Worm (Caenorhabditis elegans) whole organism, L2 larva: Measurements from ENCODE around the gene cwn-1.

Source experiments
- alr-1 ChIP-seq: fragments of 150-350 bp; optimal IDR thresholded peaks from 2 replicates; lab custom pipeline; 2014; ENCODE audit warnings: missing biosample characterization, missing genetic modification characterization
- blmp-1 ChIP-seq: sonication (generic microtip); optimal IDR thresholded peaks from 2 replicates; lab custom pipeline; 2017; ENCODE audit warnings: missing genetic modification characterization, mild to moderate bottlenecking, missing compliant biosample characterization, antibody characterized with exemption, moderate library complexity; ENCODE audit not compliant: insufficient read depth
- lin-13 ChIP-seq: fragments of 150-350 bp; optimal IDR thresholded peaks from 2 replicates; lab custom pipeline; 2014; ENCODE audit warnings: missing biosample characterization, missing genetic modification reagents, missing genetic modification characterization
- nhr-6 ChIP-seq: fragments of 150-350 bp; optimal IDR thresholded peaks from 2 replicates; lab custom pipeline; 2014; ENCODE audit warnings: missing biosample characterization, missing genetic modification characterization
- sem-4 ChIP-seq: fragments of 150-350 bp; optimal IDR thresholded peaks from 2 replicates; lab custom pipeline; 2014; ENCODE audit warnings: missing biosample characterization, missing genetic modification reagents, missing genetic modification characterization
- skn-1 ChIP-seq: sonication (generic microtip); optimal IDR thresholded peaks from 2 replicates; lab custom pipeline; 2017; ENCODE audit warnings: missing biosample characterization, missing genetic modification characterization
- sma-9 ChIP-seq, 2 experiments: fragments of 150-350 bp in 1 of 2; sonication (generic microtip) in 1 of 2; optimal IDR thresholded peaks; 2 replicates each; lab custom pipeline; 2014 to 2016; ENCODE audit warnings: missing genetic modification characterization in 2 of 2, mild to moderate bottlenecking in 1 of 2, missing biosample characterization in 1 of 2, missing compliant biosample characterization in 1 of 2, missing genetic modification reagents in 1 of 2, moderate library complexity in 1 of 2
- zag-1 ChIP-seq: fragments of 150-350 bp; optimal IDR thresholded peaks from 2 replicates; lab custom pipeline; 2014; ENCODE audit warnings: missing biosample characterization, missing genetic modification characterization

ce11 chrII:129770-130169 lies 3.6 kb downstream of the cwn-1 start:
- TF ChIP-seq sma-9 (GFP tag; optimal IDR thresholded peaks at IDR 0.05; lab: Kevin White, UChicago), result no peak
- no peak for TF ChIP-seq sma-9 (tag; optimal IDR thresholded peaks at IDR 0.05; lab: Kevin White, UChicago)
- TF ChIP-seq lin-13 (GFP tag; lab: Kevin White, UChicago), result no peak
- no peak for TF ChIP-seq nhr-6
- no peak for TF ChIP-seq zag-1 (tag; lab: Kevin White, UChicago)
- no peak for TF ChIP-seq blmp-1 (tag; lab: Kevin White, UChicago)
- TF ChIP-seq alr-1, result no peak
- TF ChIP-seq sem-4 (tag; lab: Kevin White, UChicago), result no peak
- no peak for TF ChIP-seq skn-1 (tag; lab: Kevin White, UChicago)
